Worm (Caenorhabditis elegans): Measurements from ENCODE around the gene F40C5.2.

Gene F40C5.2

DNA sequence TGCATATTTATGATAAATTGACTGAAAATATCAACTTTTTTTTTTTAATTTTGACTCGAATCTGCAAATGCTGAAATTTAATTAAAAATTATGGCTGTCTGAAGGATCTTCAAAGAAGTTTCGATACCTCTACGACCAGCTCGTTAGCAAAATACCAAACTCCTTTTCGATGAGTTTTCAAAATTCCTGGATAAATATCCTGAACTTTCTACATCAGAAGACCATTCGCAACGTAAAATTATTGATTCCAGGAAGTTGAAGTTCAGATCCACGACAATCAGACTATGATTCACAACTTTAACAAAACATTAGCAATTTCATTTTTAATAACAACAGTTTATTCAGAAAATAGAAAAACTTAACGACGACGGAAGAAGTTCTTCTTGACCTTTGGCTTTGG, 14.2 kb downstream of the F40C5.2 start (continued):
- no peak for TF ChIP-seq cebp-1 (GFP tag; IDR thresholded peaks at IDR 0.05)
- TF ChIP-seq cebp-1 (tag; optimal IDR thresholded peaks at IDR 0.05) = peak; percentile 41
- TF ChIP-seq ztf-26 (tag; optimal IDR thresholded peaks at IDR 0.05) = no peak
- no peak for TF ChIP-seq tbx-9 (tag; optimal IDR thresholded peaks at IDR 0.05; ENCODE audit: borderline replicate concordance)
- no peak for TF ChIP-seq ztf-28 (GFP tag; IDR thresholded peaks at IDR 0.05)
- TF ChIP-seq bed-2 (GFP tag; IDR thresholded peaks at IDR 0.05) = no peak
- TF ChIP-seq mes-4 (tag; optimal IDR thresholded peaks at IDR 0.05) = no peak
- TF ChIP-seq F49E8.2 (tag; optimal IDR thresholded peaks at IDR 0.05; ENCODE audit: insufficient read depth) = peak; percentile 77
- TF ChIP-seq madf-8 (GFP tag; conservative IDR thresholded peaks at IDR 0.05) = no peak; the same call in 1 of the 2 replicates
- TF ChIP-seq rec-8 (tag; optimal IDR thresholded peaks at IDR 0.05) = peak in 1 of 2 experiments; percentile 17
- TF ChIP-seq repo-1 (tag; optimal IDR thresholded peaks at IDR 0.05) = no peak
- TF ChIP-seq ceh-27 (GFP tag; optimal IDR thresholded peaks at IDR 0.05) = no peak
- TF ChIP-seq sptf-2 (GFP tag; optimal IDR thresholded peaks at IDR 0.05) = no peak
- TF ChIP-seq snpc-1.1 (tag; optimal IDR thresholded peaks at IDR 0.05; ENCODE audit: insufficient read depth) = peak; percentile 80
- peak; percentile 47 for TF ChIP-seq tbp1 (GFP tag; optimal IDR thresholded peaks at IDR 0.05)
- TF ChIP-seq lsl-1 (GFP tag; optimal IDR thresholded peaks at IDR 0.05) = peak; percentile 48
- TF ChIP-seq madf-6 (GFP tag; IDR thresholded peaks at IDR 0.05) = peak; percentile 84
- peak; percentile 96 for TF ChIP-seq hrde-1 (tag; optimal IDR thresholded peaks at IDR 0.05; ENCODE audit: borderline replicate concordance)
- no peak for TF ChIP-seq F23B12.7 (tag; optimal IDR thresholded peaks at IDR 0.05; ENCODE audit: insufficient read depth)
- no peak for TF ChIP-seq mel-28 (tag; optimal IDR thresholded peaks at IDR 0.05; ENCODE audit: borderline replicate concordance)
- peak; percentile 73 for TF ChIP-seq tlf-1 (GFP tag; optimal IDR thresholded peaks at IDR 0.05)
- TF ChIP-seq unc-62 (GFP tag; optimal IDR thresholded peaks at IDR 0.05) = no peak
- TF ChIP-seq B0336.3 (GFP tag; IDR thresholded peaks at IDR 0.05) = peak; percentile 93
- no peak for TF ChIP-seq nfya-2 (GFP tag; IDR thresholded peaks at IDR 0.05)
- no peak for TF ChIP-seq attf-5 (GFP tag; optimal IDR thresholded peaks at IDR 0.05)
- no peak for TF ChIP-seq let-526 (GFP tag; IDR thresholded peaks at IDR 0.05)
- peak; percentile 73 for TF ChIP-seq hsf-1 (GFP tag; IDR thresholded peaks at IDR 0.05)
- TF ChIP-seq F39B2.1 (GFP tag; IDR thresholded peaks at IDR 0.05) = 0 out of 2 replicates have a peak, but pooled peaks have one; percentile 34
- no peak for TF ChIP-seq madf-3 (GFP tag; IDR thresholded peaks at IDR 0.05)
- TF ChIP-seq F22D6.2 (tag; optimal IDR thresholded peaks at IDR 0.05) = no peak
- no peak for TF ChIP-seq F57C9.4 (tag; optimal IDR thresholded peaks at IDR 0.05)
- TF ChIP-seq lin-26 (GFP tag; IDR thresholded peaks at IDR 0.05) = no peak
- peak; percentile 48 for TF ChIP-seq xnd-1 (tag; optimal IDR thresholded peaks at IDR 0.05)
- no peak for TF ChIP-seq hlh-12 (tag; optimal IDR thresholded peaks at IDR 0.05)
- no peak for TF ChIP-seq K11D2.4 (GFP tag; IDR thresholded peaks at IDR 0.05)
- TF ChIP-seq hlh-26 (GFP tag; conservative IDR thresholded peaks at IDR 0.05) = no peak
- TF ChIP-seq snpc-1.3 (tag; optimal IDR thresholded peaks at IDR 0.05; ENCODE audit: insufficient read depth) = peak; percentile 85
- TF ChIP-seq dpff-1 (tag; optimal IDR thresholded peaks at IDR 0.05) = no peak
- TF ChIP-seq B0035.1 (tag; optimal IDR thresholded peaks at IDR 0.05) = peak; percentile 14
- TF ChIP-seq ceh-79 (tag; optimal IDR thresholded peaks at IDR 0.05) = peak; percentile 2
- no peak for TF ChIP-seq nfya-1 (tag; optimal IDR thresholded peaks at IDR 0.05; ENCODE audit: borderline replicate concordance, insufficient read depth)
- TF ChIP-seq athp-1 (tag; optimal IDR thresholded peaks at IDR 0.05) = peak; percentile 51
- no peak for TF ChIP-seq F10E7.11 (tag; optimal IDR thresholded peaks at IDR 0.05)
- no peak for TF ChIP-seq ztf-22 (GFP tag; optimal IDR thresholded peaks at IDR 0.05)
- TF ChIP-seq unc-130 (GFP tag; optimal IDR thresholded peaks at IDR 0.05) = peak; percentile 90
- TF ChIP-seq mxl-1 (tag; optimal IDR thresholded peaks at IDR 0.05) = peak; percentile 21
- no peak for TF ChIP-seq somi-1 (GFP tag; optimal IDR thresholded peaks at IDR 0.05)
- TF ChIP-seq ccch-3 (GFP tag; optimal IDR thresholded peaks at IDR 0.05) = no peak

All from whole organism, young adult.